Fruit fly (Drosophila melanogaster): ENCODE measurements around the gene Ugt305A1.

The Ugt305A1 gene

dm6 chr3L:4059293-4059820, at the start of gene Ugt305A1:
Gene Ugt305A1 (plus strand): TSS chr3L:4059770.
- TF ChIP-seq dmrt93B (GFP tag; optimal IDR thresholded peaks at IDR 0.05) (no peak), N (GFP tag; optimal IDR thresholded peaks at IDR 0.05) (no peak), br (GFP tag; optimal IDR thresholded peaks at IDR 0.05) (no peak), fru (GFP tag; optimal IDR thresholded peaks at IDR 0.05) (peak; percentile 14), ey (GFP tag; optimal IDR thresholded peaks at IDR 0.05) (no peak), CrebA (GFP tag; optimal IDR thresholded peaks at IDR 0.05; ENCODE audit: borderline replicate concordance) (no peak), dl (GFP tag; optimal IDR thresholded peaks at IDR 0.05; ENCODE audit: insufficient read depth in 1 of 2, partially characterized antibody in 2 of 2) (no peak), Dif (GFP tag; optimal IDR thresholded peaks at IDR 0.05; ENCODE audit: partially characterized antibody) (no peak), rgr (GFP tag; optimal IDR thresholded peaks at IDR 0.05) (peak; percentile 37), HLH106 (tag; optimal IDR thresholded peaks at IDR 0.05) (no peak), Abd-B (GFP tag; optimal IDR thresholded peaks at IDR 0.05) (no peak), brk (GFP tag; optimal IDR thresholded peaks at IDR 0.05) (no peak), CG32264 (GFP tag; optimal IDR thresholded peaks at IDR 0.05) (no peak)

DNA sequence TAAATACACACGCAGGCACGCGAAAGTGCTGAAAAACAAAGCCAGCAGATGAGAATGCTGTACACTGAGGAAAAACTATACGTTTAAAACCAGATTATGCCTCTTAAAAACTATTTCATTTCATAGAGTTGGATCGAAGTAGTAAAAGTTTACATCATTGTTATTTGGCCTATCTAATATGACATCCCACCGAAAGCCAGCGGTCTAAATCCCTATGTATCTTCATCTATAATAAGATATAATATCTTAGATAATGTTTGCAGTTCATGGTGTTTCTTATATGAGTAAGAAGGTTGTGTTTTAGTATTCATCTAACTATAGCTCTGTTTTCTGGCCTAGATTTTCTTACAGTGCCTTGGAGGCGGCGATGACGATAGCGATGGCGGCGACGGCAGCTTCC, 49.4 kb upstream of the Ugt305A1 start:
- TF ChIP-seq fru (GFP tag; optimal IDR thresholded peaks at IDR 0.05) (no peak), Abd-B (GFP tag; optimal IDR thresholded peaks at IDR 0.05) (no peak), tai (GFP tag; optimal IDR thresholded peaks at IDR 0.05) (no peak), Rel (GFP tag; optimal IDR thresholded peaks at IDR 0.05) (no peak), Rel (tag; optimal IDR thresholded peaks at IDR 0.05) (no peak), OdsH (GFP tag; optimal IDR thresholded peaks at IDR 0.05) (no peak), foxo (GFP tag; optimal IDR thresholded peaks at IDR 0.05) (no peak), br (GFP tag; optimal IDR thresholded peaks at IDR 0.05) (no peak), h (GFP tag; optimal IDR thresholded peaks at IDR 0.05) (no peak)

dm6 chr3L:4014349-4014748, 45.2 kb upstream of the Ugt305A1 start:
- TF ChIP-seq tai (GFP tag; optimal IDR thresholded peaks at IDR 0.05) (no peak), Hr78 (GFP tag; optimal IDR thresholded peaks at IDR 0.05) (no peak)

dm6 chr3L:4016754-4017153, 42.8 kb upstream of the Ugt305A1 start:
- TF ChIP-seq dl (GFP tag; optimal IDR thresholded peaks at IDR 0.05; ENCODE audit: insufficient read depth in 1 of 2, partially characterized antibody in 2 of 2), result no peak
- TF ChIP-seq Vsx2 (GFP tag; optimal IDR thresholded peaks at IDR 0.05; ENCODE audit: partially characterized antibody), result no peak
- TF ChIP-seq foxo (GFP tag; optimal IDR thresholded peaks at IDR 0.05), result no peak
- TF ChIP-seq Hr83 (GFP tag; optimal IDR thresholded peaks at IDR 0.05; ENCODE audit: poor library complexity, severe bottlenecking), result no peak
- TF ChIP-seq Myc (optimal IDR thresholded peaks at IDR 0.05), result no peak
- no peak for TF ChIP-seq CrebA (GFP tag; optimal IDR thresholded peaks at IDR 0.05; ENCODE audit: borderline replicate concordance)
- TF ChIP-seq brk (GFP tag; optimal IDR thresholded peaks at IDR 0.05), result no peak
- no peak for TF ChIP-seq Hr78 (GFP tag; optimal IDR thresholded peaks at IDR 0.05)
- TF ChIP-seq ey (GFP tag; optimal IDR thresholded peaks at IDR 0.05), result no peak
- TF ChIP-seq sv (GFP tag; optimal IDR thresholded peaks at IDR 0.05), result no peak
- TF ChIP-seq woc (GFP tag; optimal IDR thresholded peaks at IDR 0.05), result no peak
- no peak for TF ChIP-seq GATAd (GFP tag; optimal IDR thresholded peaks at IDR 0.05)
- TF ChIP-seq CG9705 (GFP tag; optimal IDR thresholded peaks at IDR 0.05), result no peak
- TF ChIP-seq OdsH (GFP tag; optimal IDR thresholded peaks at IDR 0.05), result no peak
- TF ChIP-seq pan (optimal IDR thresholded peaks at IDR 0.05), result no peak
- TF ChIP-seq Sp1 (GFP tag; optimal IDR thresholded peaks at IDR 0.05), result no peak
- no peak for TF ChIP-seq sage (GFP tag; optimal IDR thresholded peaks at IDR 0.05)
- no peak for TF ChIP-seq usp (GFP tag; optimal IDR thresholded peaks at IDR 0.05)
- no peak for TF ChIP-seq Hnf4 (GFP tag; optimal IDR thresholded peaks at IDR 0.05)
- no peak for TF ChIP-seq dmrt93B (GFP tag; optimal IDR thresholded peaks at IDR 0.05)

dm6 chr3L:4018228-4018928, 41.2 kb upstream of the Ugt305A1 start, which contains the start of gene FoxL1:
Gene FoxL1 (plus strand): TSS chr3L:4018878.
- TF ChIP-seq tai (GFP tag; optimal IDR thresholded peaks at IDR 0.05), result no peak
- TF ChIP-seq foxo (GFP tag; optimal IDR thresholded peaks at IDR 0.05), result no peak
- TF ChIP-seq psq (GFP tag; optimal IDR thresholded peaks at IDR 0.05), result no peak
- no peak for TF ChIP-seq CrebA (GFP tag; optimal IDR thresholded peaks at IDR 0.05; ENCODE audit: borderline replicate concordance)
- TF ChIP-seq Dif (GFP tag; optimal IDR thresholded peaks at IDR 0.05; ENCODE audit: partially characterized antibody), result no peak
- no peak for TF ChIP-seq Hr83 (GFP tag; optimal IDR thresholded peaks at IDR 0.05; ENCODE audit: poor library complexity, severe bottlenecking)
- TF ChIP-seq fru (GFP tag; optimal IDR thresholded peaks at IDR 0.05), result no peak
- TF ChIP-seq Mio (GFP tag; optimal IDR thresholded peaks at IDR 0.05), result no peak
- no peak for TF ChIP-seq HLH106 (tag; optimal IDR thresholded peaks at IDR 0.05)
- TF ChIP-seq Myc (optimal IDR thresholded peaks at IDR 0.05), result no peak
- TF ChIP-seq h (GFP tag; optimal IDR thresholded peaks at IDR 0.05), result no peak
- TF ChIP-seq GATAd (GFP tag; optimal IDR thresholded peaks at IDR 0.05), result no peak
- TF ChIP-seq usp (GFP tag; optimal IDR thresholded peaks at IDR 0.05), result no peak

All from whole organism, wandering third instar larva.